Worm (Caenorhabditis elegans): ENCODE results near the gene T03E6.9.

ce11 chrV:16588428-16588827 is 12.1 kb downstream of the T03E6.9 start, which contains the start of gene srw-73:
- no peak for TF ChIP-seq pag-3 (tag; optimal IDR thresholded peaks at IDR 0.05; ENCODE audit: borderline replicate concordance)
- TF ChIP-seq ama-1 (optimal IDR thresholded peaks at IDR 0.05): no peak
- no peak for TF ChIP-seq hlh-13 (GFP tag; optimal IDR thresholded peaks at IDR 0.05)
- TF ChIP-seq elt-4 (tag; optimal IDR thresholded peaks at IDR 0.05): no peak
- no peak for TF ChIP-seq zip-5 (tag; optimal IDR thresholded peaks at IDR 0.05)
- no peak for TF ChIP-seq nfya-1 (tag; optimal IDR thresholded peaks at IDR 0.05)
- TF ChIP-seq pqm-1 (tag; optimal IDR thresholded peaks at IDR 0.05): no peak
- TF ChIP-seq F13H6.1 (tag; optimal IDR thresholded peaks at IDR 0.05): no peak
- no peak for TF ChIP-seq ceh-2 (tag; optimal IDR thresholded peaks at IDR 0.05)
